Worm (Caenorhabditis elegans) whole organism, L3 larva: Measurements from ENCODE around the gene F34H10.1.
A peak's percentile ranks its signal among the peaks of the same experiment; 100 is the strongest.

Experiments used
- R02D3.7 ChIP-seq: fragments of 150-350 bp; optimal IDR thresholded peaks from 2 replicates; lab custom pipeline; 2014; ENCODE audit warnings: missing biosample characterization, missing genetic modification characterization
- ZK546.5 ChIP-seq: sonication (generic microtip); optimal IDR thresholded peaks from 2 replicates; lab custom pipeline; 2017; ENCODE audit warnings: missing biosample characterization, missing genetic modification characterization
- ama-1 ChIP-seq: fragments of 150-350 bp; optimal IDR thresholded peaks from 2 replicates; lab custom pipeline; 2018
- ceh-16 ChIP-seq: sonication (generic microtip); optimal IDR thresholded peaks from 2 replicates; lab custom pipeline; 2017; ENCODE audit warnings: missing biosample characterization, missing genetic modification characterization
- ceh-28 ChIP-seq: fragments of 150-350 bp; optimal IDR thresholded peaks from 2 replicates; lab custom pipeline; 2014; ENCODE audit warnings: missing biosample characterization, missing genetic modification reagents, missing genetic modification characterization
- ceh-82 ChIP-seq: fragments of 150-350 bp; optimal IDR thresholded peaks from 2 replicates; lab custom pipeline; 2014; ENCODE audit warnings: missing biosample characterization, missing genetic modification characterization
- ceh-9 ChIP-seq: sonication (generic microtip); optimal IDR thresholded peaks from 2 replicates; lab custom pipeline; 2018; ENCODE audit warnings: missing biosample characterization, missing genetic modification characterization
- daf-12 ChIP-seq: fragments of 150-350 bp; optimal IDR thresholded peaks from 2 replicates; lab custom pipeline; 2014; ENCODE audit warnings: missing biosample characterization, missing genetic modification reagents, missing genetic modification characterization
- egl-27 ChIP-seq: sonication (generic microtip); optimal IDR thresholded peaks from 4 replicates; lab custom pipeline; 2017; ENCODE audit warnings: missing biosample characterization, missing genetic modification reagents, missing genetic modification characterization
- egl-5 ChIP-seq: fragments of 150-350 bp; optimal IDR thresholded peaks from 2 replicates; lab custom pipeline; 2017; ENCODE audit warnings: missing biosample characterization, missing genetic modification reagents, missing genetic modification characterization, inconsistent platforms
- elt-1 ChIP-seq: fragments of 150-350 bp; optimal IDR thresholded peaks from 2 replicates; lab custom pipeline; 2014; ENCODE audit warnings: missing biosample characterization, missing genetic modification characterization
- elt-2 ChIP-seq: sonication (generic microtip); optimal IDR thresholded peaks from 2 replicates; lab custom pipeline; 2016; ENCODE audit warnings: missing genetic modification reagents, mild to moderate bottlenecking, missing genetic modification characterization, missing compliant biosample characterization
- elt-3 ChIP-seq, 3 experiments: fragments of 150-350 bp in 1 of 3; sonication (generic microtip) in 2 of 3; optimal IDR thresholded peaks; 2 replicates in 2 of 3; 4 replicates in 1 of 3; lab custom pipeline; 2014 to 2017; ENCODE audit warnings: missing biosample characterization in 3 of 3, missing genetic modification characterization in 3 of 3
- eor-1 ChIP-seq, 2 experiments: fragments of 150-350 bp; optimal IDR thresholded peaks; 2 replicates each; lab custom pipeline; 2014 to 2018; ENCODE audit warnings: missing biosample characterization in 2 of 2, missing genetic modification characterization in 2 of 2
- fkh-10 ChIP-seq: sonication (generic microtip); optimal IDR thresholded peaks from 2 replicates; lab custom pipeline; 2017; ENCODE audit warnings: missing biosample characterization, missing genetic modification reagents, missing genetic modification characterization
- fos-1 ChIP-seq: fragments of 150-350 bp; optimal IDR thresholded peaks from 2 replicates; lab custom pipeline; 2014; ENCODE audit warnings: missing biosample characterization, missing genetic modification characterization
- hmg-11 ChIP-seq: sonication (generic microtip); optimal IDR thresholded peaks from 2 replicates; lab custom pipeline; 2016; ENCODE audit warnings: missing genetic modification characterization, missing compliant biosample characterization
- jun-1 ChIP-seq: fragments of 150-350 bp; optimal IDR thresholded peaks from 2 replicates; lab custom pipeline; 2014; ENCODE audit warnings: missing biosample characterization, missing genetic modification reagents, missing genetic modification characterization
- lin-39 ChIP-seq: fragments of 150-350 bp; optimal IDR thresholded peaks from 2 replicates; lab custom pipeline; 2018; ENCODE audit warnings: missing biosample characterization, missing genetic modification reagents, missing genetic modification characterization
- lsy-12 ChIP-seq: sonication (generic microtip); optimal IDR thresholded peaks from 2 replicates; lab custom pipeline; 2016; ENCODE audit warnings: mild to moderate bottlenecking, missing genetic modification characterization, missing compliant biosample characterization
- mml-1 ChIP-seq: fragments of 150-350 bp; sonication (generic microtip); optimal IDR thresholded peaks from 3 replicates; lab custom pipeline; 2014; ENCODE audit warnings: missing biosample characterization, missing genetic modification characterization
- nfya-1 ChIP-seq: sonication (generic microtip); optimal IDR thresholded peaks from 2 replicates; lab custom pipeline; 2017; ENCODE audit warnings: missing genetic modification characterization, mild to moderate bottlenecking, missing compliant biosample characterization, antibody characterized with exemption, moderate library complexity; ENCODE audit not compliant: insufficient read depth
- nhr-11 ChIP-seq: fragments of 150-350 bp; optimal IDR thresholded peaks from 2 replicates; lab custom pipeline; 2014; ENCODE audit warnings: missing biosample characterization, missing genetic modification characterization
- nhr-12 ChIP-seq: fragments of 150-350 bp; optimal IDR thresholded peaks from 2 replicates; lab custom pipeline; 2014; ENCODE audit warnings: missing biosample characterization, missing genetic modification characterization
- nhr-23 ChIP-seq: fragments of 150-350 bp; optimal IDR thresholded peaks from 2 replicates; lab custom pipeline; 2014; ENCODE audit warnings: missing biosample characterization, missing genetic modification reagents, missing genetic modification characterization
- nhr-237 ChIP-seq: fragments of 150-350 bp; optimal IDR thresholded peaks from 2 replicates; lab custom pipeline; 2014; ENCODE audit warnings: missing biosample characterization, missing genetic modification characterization
- nhr-43 ChIP-seq: sonication (generic microtip); optimal IDR thresholded peaks from 2 replicates; lab custom pipeline; 2016; ENCODE audit warnings: mild to moderate bottlenecking, missing genetic modification characterization, missing compliant biosample characterization; ENCODE audit not compliant: poor library complexity, severe bottlenecking
- nhr-67 ChIP-seq: fragments of 150-350 bp; optimal IDR thresholded peaks from 2 replicates; lab custom pipeline; 2014; ENCODE audit warnings: missing biosample characterization, missing genetic modification characterization
- nhr-76 ChIP-seq: fragments of 150-350 bp; sonication (generic microtip); optimal IDR thresholded peaks from 5 replicates; lab custom pipeline; 2014; ENCODE audit warnings: missing biosample characterization, missing genetic modification characterization
- nhr-77 ChIP-seq: fragments of 150-350 bp; optimal IDR thresholded peaks from 2 replicates; lab custom pipeline; 2014; ENCODE audit warnings: missing biosample characterization, missing genetic modification characterization
- pha-4 ChIP-seq: fragments of 150-350 bp; optimal IDR thresholded peaks from 2 replicates; lab custom pipeline; 2014; ENCODE audit warnings: missing biosample characterization, missing genetic modification reagents, missing genetic modification characterization
- pqm-1 ChIP-seq: fragments of 150-350 bp; optimal IDR thresholded peaks from 2 replicates; lab custom pipeline; 2017; ENCODE audit warnings: missing biosample characterization, missing genetic modification characterization, inconsistent platforms
- unc-39 ChIP-seq: sonication (generic microtip); optimal IDR thresholded peaks from 4 replicates; lab custom pipeline; 2017; ENCODE audit warnings: missing biosample characterization, missing genetic modification characterization
- ztf-11 ChIP-seq: fragments of 150-350 bp; optimal IDR thresholded peaks from 2 replicates; lab custom pipeline; 2014; ENCODE audit warnings: missing biosample characterization, missing genetic modification characterization
- ztf-4 ChIP-seq: fragments of 150-350 bp; optimal IDR thresholded peaks from 2 replicates; lab custom pipeline; 2014; ENCODE audit warnings: missing biosample characterization, missing genetic modification characterization

F34H10.1 gene

DNA sequence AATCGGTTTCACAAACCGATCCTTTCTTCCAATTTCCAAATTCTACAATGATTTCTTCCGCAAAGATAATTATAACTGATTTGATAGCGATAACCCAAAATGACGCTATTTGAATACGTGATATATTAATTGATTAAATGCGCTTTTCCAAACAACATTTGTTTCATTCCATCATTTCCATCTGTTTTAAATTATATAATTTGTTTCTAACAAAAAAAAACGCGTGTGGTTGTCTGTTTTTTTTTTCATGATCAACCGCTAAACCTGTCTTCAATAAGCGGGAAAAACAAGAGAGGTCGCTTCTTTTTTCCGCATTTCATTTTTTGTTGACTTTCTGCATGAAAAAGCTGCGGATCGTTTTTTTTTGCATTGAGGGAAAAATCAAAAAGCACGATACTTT, 28.6 kb upstream of the F34H10.1 start:
- TF ChIP-seq jun-1 (tag; lab: Kevin White, UChicago) (no peak), unc-39 (no peak), ztf-4 (no peak), mml-1 (tag; lab: Kevin White, UChicago) (no peak), nhr-12 (no peak), pqm-1 (tag; lab: Kevin White, UChicago) (no peak), ama-1 (lab: Kevin White, UChicago) (no peak), fkh-10 (no peak), eor-1 (tag; optimal IDR thresholded peaks at IDR 0.05; lab: Kevin White, UChicago) (no peak), ceh-28 (tag; lab: Kevin White, UChicago) (no peak), nhr-67 (tag; lab: Kevin White, UChicago) (no peak), nhr-76 (tag; lab: Kevin White, UChicago) (no peak), fos-1 (tag; lab: Kevin White, UChicago) (no peak)

DNA sequence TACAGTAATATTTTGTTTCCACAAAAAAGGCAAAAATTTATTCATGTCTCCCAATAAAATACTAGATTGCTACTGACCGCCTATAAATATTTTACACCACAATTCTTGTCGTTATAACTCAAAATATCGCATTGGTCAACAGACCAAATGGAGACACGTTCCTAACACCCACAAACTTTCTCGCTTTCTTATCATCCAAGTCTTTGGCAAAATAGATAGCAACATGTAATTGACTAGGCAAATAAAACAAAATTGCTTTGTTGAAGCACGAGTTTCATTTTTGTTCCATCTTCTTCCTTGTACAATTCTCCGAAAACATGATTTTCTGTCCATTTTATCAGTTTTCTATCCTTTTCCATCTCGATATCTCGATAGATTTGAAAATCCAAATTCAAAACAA, 23.3 kb upstream of the F34H10.1 start:
- TF ChIP-seq nhr-237 (no peak), ceh-9 (tag; lab: Kevin White, UChicago) (no peak), ceh-28 (tag; lab: Kevin White, UChicago) (no peak), pqm-1 (tag; lab: Kevin White, UChicago) (peak; percentile 87), daf-12 (tag; lab: Kevin White, UChicago) (no peak), pha-4 (peak; percentile 32), elt-2 (tag; lab: Kevin White, UChicago) (peak; percentile 59)

DNA sequence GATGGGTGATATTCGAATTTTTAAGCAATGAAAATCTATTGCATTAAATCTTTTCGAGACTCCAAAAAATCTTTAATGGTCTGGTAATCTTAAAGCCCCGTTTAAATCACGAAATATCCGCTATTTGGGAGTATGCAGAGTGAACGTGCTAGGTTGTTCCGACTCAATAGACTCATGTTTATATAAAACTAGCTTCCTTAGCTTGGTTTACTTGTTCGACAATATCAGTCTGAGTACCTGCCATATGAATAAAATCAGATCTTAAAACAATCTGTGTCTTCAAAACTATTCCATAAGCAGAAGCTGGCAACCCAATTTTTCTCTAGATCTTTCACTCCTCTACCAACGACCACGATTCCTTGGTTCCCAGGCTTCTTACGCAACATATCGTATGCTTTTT, 22.7 kb upstream of the F34H10.1 start:
- TF ChIP-seq ztf-11 = no peak
- TF ChIP-seq jun-1 (tag; lab: Kevin White, UChicago) = no peak
- no peak for TF ChIP-seq unc-39
- no peak for TF ChIP-seq lsy-12 (tag; lab: Kevin White, UChicago)
- TF ChIP-seq egl-27 (tag; lab: Kevin White, UChicago) = no peak
- no peak for TF ChIP-seq nhr-76 (tag; lab: Kevin White, UChicago)
- no peak for TF ChIP-seq fkh-10
- no peak for TF ChIP-seq ZK546.5 (tag; lab: Kevin White, UChicago)
- TF ChIP-seq nfya-1 = no peak

DNA sequence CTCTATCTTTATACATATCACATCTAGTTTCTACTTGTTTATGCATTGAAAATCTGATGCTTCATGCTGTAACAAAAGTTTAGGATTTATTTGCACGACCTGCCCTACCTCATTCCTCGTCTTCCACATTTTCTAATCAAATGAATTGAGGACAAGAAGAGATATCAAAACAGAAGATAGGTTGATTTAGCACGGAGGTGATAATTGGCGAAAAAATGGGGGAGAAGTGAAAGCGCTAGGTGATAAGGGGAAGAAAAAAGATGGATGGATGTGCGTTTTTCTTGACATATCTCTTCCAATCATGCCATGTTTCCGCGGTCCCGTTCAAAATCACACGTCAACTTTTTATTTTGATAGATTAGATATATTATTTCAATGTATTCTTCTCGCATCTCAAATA, 17.8 kb upstream of the F34H10.1 start:
- TF ChIP-seq elt-1 (tag; lab: Kevin White, UChicago) = no peak
- no peak for TF ChIP-seq ZK546.5 (tag; lab: Kevin White, UChicago)
- TF ChIP-seq ztf-11 = no peak
- peak; percentile 58 for TF ChIP-seq egl-5 (tag; lab: Kevin White, UChicago)
- TF ChIP-seq nhr-76 (tag; lab: Kevin White, UChicago) = no peak
- TF ChIP-seq lin-39 = peak; percentile 46
- TF ChIP-seq nhr-11 = no peak
- TF ChIP-seq R02D3.7 = no peak
- peak in 1 of 3 experiments; percentile 94 for TF ChIP-seq elt-3 (tag; optimal IDR thresholded peaks at IDR 0.05; lab: Kevin White, UChicago)
- TF ChIP-seq nhr-23 = peak; percentile 7
- TF ChIP-seq hmg-11 (tag; lab: Kevin White, UChicago) = no peak
- TF ChIP-seq eor-1 (tag; optimal IDR thresholded peaks at IDR 0.05; lab: Kevin White, UChicago) = no peak
- TF ChIP-seq nhr-43 (tag; lab: Kevin White, UChicago) = no peak

- no peak for TF ChIP-seq nhr-77
- no peak for TF ChIP-seq ceh-16 (tag; lab: Kevin White, UChicago)
- TF ChIP-seq ceh-82 (tag; lab: Kevin White, UChicago) = no peak
- TF ChIP-seq egl-27 (tag; lab: Kevin White, UChicago) = no peak
Observed at ce11 chrX:9610040-9610613, 15.8 kb upstream of the F34H10.1 start, which contains the start of gene C11E4.6. C11E4.6 (plus strand) TSS chrX:9610563.
